Worm (Caenorhabditis elegans): Measurements from ENCODE around the gene slc-25A10.

The slc-25A10 gene

DNA sequence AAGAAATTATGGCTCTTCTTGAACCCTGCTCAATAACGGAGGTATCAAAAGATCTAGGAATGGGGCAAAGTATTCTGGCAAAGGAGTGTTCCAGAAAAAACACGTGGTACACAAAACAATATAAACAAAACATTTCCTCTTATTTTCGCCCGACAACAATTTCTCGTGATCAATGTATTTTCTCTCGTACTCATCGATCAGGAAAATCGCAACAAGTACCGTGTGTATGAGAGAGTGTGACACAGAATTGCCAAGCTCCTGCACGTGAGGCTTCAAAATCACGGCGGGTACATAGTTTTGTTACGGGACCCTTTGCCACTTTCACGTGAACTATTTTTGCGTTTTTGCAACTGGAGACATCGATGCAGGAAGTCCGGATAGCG is 15.5 kb upstream of the slc-25A10 start:
- no peak for TF ChIP-seq scrt-1 (GFP tag; IDR thresholded peaks at IDR 0.05)
- TF ChIP-seq aly-1 (tag; optimal IDR thresholded peaks at IDR 0.05): no peak
- TF ChIP-seq ets-7 (tag; optimal IDR thresholded peaks at IDR 0.05): no peak
- TF ChIP-seq tbx-37 (GFP tag; conservative IDR thresholded peaks at IDR 0.05): no peak

DNA sequence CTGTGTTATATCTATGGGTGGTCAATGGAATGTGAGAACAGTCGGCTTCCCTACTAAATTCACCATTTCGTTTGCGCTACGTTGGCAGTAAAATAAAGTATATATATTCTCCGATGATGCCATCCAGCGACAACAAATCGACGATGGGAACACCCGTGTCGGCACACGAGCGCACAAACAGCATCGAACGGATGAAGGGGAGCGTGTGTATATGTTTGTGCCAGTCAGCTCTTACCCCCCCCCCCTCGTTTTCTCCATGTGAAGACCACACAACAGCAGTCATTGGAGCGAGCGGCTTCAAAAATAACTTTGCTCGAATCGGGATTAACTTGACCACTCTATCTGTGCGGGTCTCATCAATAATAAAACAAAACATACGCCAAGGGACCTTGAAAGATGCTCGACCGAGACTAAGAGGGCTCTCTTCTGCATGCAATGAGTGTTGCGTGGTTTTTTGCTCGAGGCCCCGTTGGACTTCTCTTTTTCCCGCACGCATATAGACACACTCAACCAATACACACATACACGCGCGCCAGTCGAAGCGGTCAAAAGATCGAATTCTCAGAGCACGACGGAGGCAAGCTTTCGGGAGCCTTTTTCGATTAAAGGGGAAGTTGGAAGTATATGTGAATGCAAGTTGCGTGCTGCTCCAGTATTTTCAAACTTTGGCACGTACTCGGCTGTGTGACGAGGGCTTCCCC is 15.0 kb upstream of the slc-25A10 start:
- TF ChIP-seq pes-1 (GFP tag; IDR thresholded peaks at IDR 0.05) (no peak), hmg-4 (GFP tag; optimal IDR thresholded peaks at IDR 0.05) (peak; percentile 33), F13C5.2 (tag; optimal IDR thresholded peaks at IDR 0.05) (no peak)

DNA sequence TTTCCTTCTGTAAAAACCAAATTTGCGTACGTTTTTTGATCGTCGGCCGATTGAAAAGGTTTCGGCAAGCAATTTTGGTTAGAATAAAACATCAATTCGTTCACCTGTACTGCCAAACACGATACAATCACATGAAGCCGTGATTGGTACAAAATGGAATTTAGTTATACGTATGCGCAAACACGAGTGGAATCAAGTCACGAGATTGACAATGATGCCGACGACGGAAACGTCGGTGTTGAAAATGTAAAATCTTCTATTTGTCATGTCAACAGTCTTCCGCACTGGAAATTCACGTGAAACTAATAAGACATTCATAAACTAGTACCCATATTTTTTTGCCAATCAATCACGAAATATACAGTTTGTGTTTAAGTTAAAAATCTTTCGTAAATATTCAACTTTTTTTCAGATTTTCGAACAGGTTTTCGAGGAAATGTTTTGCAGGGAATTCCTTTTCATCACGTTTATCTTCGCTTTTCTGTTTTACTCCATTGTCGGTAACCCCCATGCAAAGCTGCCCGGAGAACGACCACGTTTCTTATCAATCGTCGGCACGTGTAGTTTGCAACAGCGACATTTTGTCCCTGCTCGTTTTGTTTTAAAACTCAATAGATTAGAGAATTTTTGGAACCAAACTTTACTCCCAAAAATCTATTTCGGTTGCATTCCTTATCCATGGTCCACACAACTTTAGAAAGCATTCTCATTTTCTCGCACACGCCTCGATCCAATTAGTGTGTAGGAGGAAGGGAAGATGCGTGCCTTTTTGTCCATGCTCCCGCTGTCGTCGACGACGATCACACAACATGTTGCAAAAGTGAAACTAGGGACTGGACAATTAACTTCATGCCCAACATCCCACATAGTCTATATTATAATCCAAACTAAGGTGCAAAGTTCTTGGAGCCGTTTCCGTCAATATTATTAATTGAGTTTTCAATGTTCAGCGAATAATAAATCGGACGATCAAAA is 13.9 kb upstream of the slc-25A10 start:
- TF ChIP-seq scrt-1 (GFP tag; IDR thresholded peaks at IDR 0.05) (no peak), sea-1 (GFP tag; conservative IDR thresholded peaks at IDR 0.05) (no peak), ceh-36 (tag; optimal IDR thresholded peaks at IDR 0.05) (no peak), B0310.2 (tag; optimal IDR thresholded peaks at IDR 0.05) (no peak), pes-1 (GFP tag; IDR thresholded peaks at IDR 0.05) (no peak), flt-1 (GFP tag; IDR thresholded peaks at IDR 0.05) (no peak), hmg-4 (GFP tag; optimal IDR thresholded peaks at IDR 0.05) (no peak), hmbx-1 (tag; optimal IDR thresholded peaks at IDR 0.05) (no peak), tbx-37 (GFP tag; conservative IDR thresholded peaks at IDR 0.05) (no peak), ets-7 (tag; optimal IDR thresholded peaks at IDR 0.05) (no peak), ceh-13 (GFP tag; optimal IDR thresholded peaks at IDR 0.05) (no peak), tra-4 (tag; optimal IDR thresholded peaks at IDR 0.05) (no peak), aly-1 (tag; optimal IDR thresholded peaks at IDR 0.05) (no peak), tbx-11 (GFP tag; IDR thresholded peaks at IDR 0.05) (no peak), ama-1 (optimal IDR thresholded peaks at IDR 0.05) (no peak), F13C5.2 (tag; optimal IDR thresholded peaks at IDR 0.05) (no peak), hnd-1 (tag; optimal IDR thresholded peaks at IDR 0.05) (no peak)

DNA sequence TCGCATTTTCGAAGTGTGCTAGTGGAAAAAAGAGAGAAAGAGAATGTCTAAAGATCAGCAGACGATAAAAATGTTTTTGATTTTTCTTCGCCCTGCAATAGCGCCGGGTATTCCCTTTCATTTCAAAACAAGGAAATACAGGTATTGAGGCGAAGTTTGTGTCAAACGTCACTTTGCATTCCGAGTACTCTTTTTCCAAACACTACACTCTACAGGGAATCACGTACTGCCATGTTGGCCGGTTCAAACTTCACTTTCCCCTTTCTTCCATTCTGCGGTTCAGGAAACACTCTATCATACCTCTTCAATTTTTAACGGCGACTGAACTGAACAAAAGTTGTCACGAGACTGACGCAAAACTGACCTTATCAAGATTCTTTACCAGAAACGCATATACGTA is 13.1 kb upstream of the slc-25A10 start:
- TF ChIP-seq hnd-1 (tag; optimal IDR thresholded peaks at IDR 0.05) (no peak), tbx-37 (GFP tag; conservative IDR thresholded peaks at IDR 0.05) (no peak), hmg-4 (GFP tag; optimal IDR thresholded peaks at IDR 0.05) (no peak), F13C5.2 (tag; optimal IDR thresholded peaks at IDR 0.05) (no peak), ceh-36 (tag; optimal IDR thresholded peaks at IDR 0.05) (no peak), ets-7 (tag; optimal IDR thresholded peaks at IDR 0.05) (no peak), aly-1 (tag; optimal IDR thresholded peaks at IDR 0.05) (no peak)

DNA sequence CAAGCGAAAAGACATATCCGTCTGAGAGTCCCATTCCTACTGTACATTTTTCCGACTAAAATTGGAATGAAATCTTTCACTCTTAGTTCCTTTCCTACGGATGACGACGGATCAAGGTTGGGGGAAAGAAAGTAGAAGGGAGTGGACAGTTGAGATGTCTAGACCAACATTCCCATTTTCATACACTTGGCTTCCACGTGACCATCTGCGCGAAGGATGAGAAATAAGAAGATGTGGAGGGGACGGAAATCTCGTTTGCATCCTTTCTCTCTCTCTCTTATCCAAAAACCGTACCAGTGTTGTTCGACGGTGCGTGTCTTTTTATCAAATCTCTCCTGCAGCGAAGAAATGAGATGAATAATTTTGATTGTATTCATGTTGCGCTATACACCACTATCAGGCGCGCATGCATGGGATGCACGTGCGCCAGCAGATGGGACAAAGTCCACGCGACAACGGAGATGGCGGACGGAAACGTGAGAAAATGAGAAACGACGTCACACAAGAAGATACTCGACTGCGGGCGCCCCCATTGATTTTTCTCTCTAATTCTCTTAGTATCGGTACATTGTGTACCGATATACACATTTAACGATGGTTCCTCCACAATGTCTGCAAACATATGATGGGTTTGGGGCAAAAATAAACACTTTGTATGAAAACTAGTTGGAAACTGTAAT is 12.0 kb upstream of the slc-25A10 start:
- TF ChIP-seq scrt-1 (GFP tag; IDR thresholded peaks at IDR 0.05) (no peak), ceh-13 (GFP tag; optimal IDR thresholded peaks at IDR 0.05) (no peak), aly-1 (tag; optimal IDR thresholded peaks at IDR 0.05) (no peak), B0310.2 (tag; optimal IDR thresholded peaks at IDR 0.05) (no peak), sea-1 (GFP tag; conservative IDR thresholded peaks at IDR 0.05) (no peak), pes-1 (GFP tag; IDR thresholded peaks at IDR 0.05) (no peak), tbx-11 (GFP tag; IDR thresholded peaks at IDR 0.05) (no peak), F13C5.2 (tag; optimal IDR thresholded peaks at IDR 0.05) (peak; percentile 21), hmg-4 (GFP tag; optimal IDR thresholded peaks at IDR 0.05) (peak; percentile 22), ets-7 (tag; optimal IDR thresholded peaks at IDR 0.05) (no peak)

DNA sequence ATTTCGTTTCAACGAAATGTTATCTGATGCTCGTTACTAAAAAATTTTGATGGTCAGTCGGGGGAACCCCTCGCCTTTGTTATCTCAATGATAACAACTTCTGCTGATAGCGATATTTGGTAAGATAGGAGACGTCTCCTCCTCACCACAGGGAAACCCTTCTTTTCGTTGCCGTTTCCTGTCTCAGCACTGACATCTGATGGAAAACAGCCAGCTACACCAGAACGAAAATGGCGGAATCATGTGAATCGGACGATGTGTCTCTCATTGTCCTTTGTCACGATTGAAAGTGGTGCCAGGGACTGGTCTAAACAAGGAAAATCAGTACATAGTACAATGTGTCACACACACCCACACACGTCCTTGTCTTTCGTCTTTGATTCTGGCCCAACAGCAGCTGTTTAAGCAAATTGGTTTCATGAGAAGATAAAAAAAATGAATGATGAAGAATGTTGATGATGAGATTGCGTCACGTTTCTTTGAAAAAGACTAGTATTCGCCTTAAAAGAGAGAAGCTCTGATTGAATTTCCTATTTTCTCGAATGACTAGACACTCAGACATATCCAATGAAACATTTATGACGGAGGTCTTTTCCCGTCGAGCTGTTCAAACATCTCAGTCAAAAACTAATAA is 11.0 kb upstream of the slc-25A10 start:
- TF ChIP-seq ama-1 (optimal IDR thresholded peaks at IDR 0.05) (no peak), hmg-4 (GFP tag; optimal IDR thresholded peaks at IDR 0.05) (no peak), ets-7 (tag; optimal IDR thresholded peaks at IDR 0.05) (no peak), aly-1 (tag; optimal IDR thresholded peaks at IDR 0.05) (no peak), F13C5.2 (tag; optimal IDR thresholded peaks at IDR 0.05) (no peak), scrt-1 (GFP tag; IDR thresholded peaks at IDR 0.05) (no peak), B0310.2 (tag; optimal IDR thresholded peaks at IDR 0.05) (no peak), ceh-13 (GFP tag; optimal IDR thresholded peaks at IDR 0.05) (no peak), tbx-11 (GFP tag; IDR thresholded peaks at IDR 0.05) (no peak), hnd-1 (tag; optimal IDR thresholded peaks at IDR 0.05) (no peak), flt-1 (GFP tag; IDR thresholded peaks at IDR 0.05) (no peak), tra-4 (tag; optimal IDR thresholded peaks at IDR 0.05) (no peak), sea-1 (GFP tag; conservative IDR thresholded peaks at IDR 0.05) (no peak), ceh-36 (tag; optimal IDR thresholded peaks at IDR 0.05) (no peak), hmbx-1 (tag; optimal IDR thresholded peaks at IDR 0.05) (no peak), tbx-37 (GFP tag; conservative IDR thresholded peaks at IDR 0.05) (no peak), pes-1 (GFP tag; IDR thresholded peaks at IDR 0.05) (no peak)

DNA sequence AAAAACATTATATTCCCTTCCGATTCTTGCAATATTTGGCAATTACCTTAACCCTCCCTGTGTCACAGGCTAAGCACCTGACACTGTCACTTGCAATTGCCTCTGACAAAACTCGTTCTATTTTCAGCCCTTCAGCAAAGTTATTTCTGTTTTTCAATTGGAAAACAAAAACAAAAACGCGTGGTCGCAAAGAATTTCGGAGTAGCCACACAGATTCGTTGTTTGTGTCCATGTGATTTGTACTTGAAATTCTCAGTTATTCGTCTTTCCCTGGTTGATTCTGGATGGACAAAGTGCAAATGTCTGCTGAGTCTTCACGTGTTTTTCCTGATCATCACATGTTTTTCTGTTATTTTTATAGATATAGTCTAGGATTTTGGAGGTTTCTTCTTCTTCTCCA is 10.0 kb upstream of the slc-25A10 start:
- TF ChIP-seq tbx-37 (GFP tag; conservative IDR thresholded peaks at IDR 0.05): no peak
- no peak for TF ChIP-seq tbx-11 (GFP tag; IDR thresholded peaks at IDR 0.05)
- no peak for TF ChIP-seq hmg-4 (GFP tag; optimal IDR thresholded peaks at IDR 0.05)
- TF ChIP-seq hnd-1 (tag; optimal IDR thresholded peaks at IDR 0.05): no peak
- no peak for TF ChIP-seq hmbx-1 (tag; optimal IDR thresholded peaks at IDR 0.05)
- no peak for TF ChIP-seq sea-1 (GFP tag; conservative IDR thresholded peaks at IDR 0.05)
- no peak for TF ChIP-seq scrt-1 (GFP tag; IDR thresholded peaks at IDR 0.05)
- no peak for TF ChIP-seq flt-1 (GFP tag; IDR thresholded peaks at IDR 0.05)

All from whole organism, early embryonic.